Worm (Caenorhabditis elegans): ENCODE data around the gene ndua-7.
A peak's percentile ranks its signal among the peaks of the same experiment; 100 is the strongest.

The ndua-7 gene

DNA sequence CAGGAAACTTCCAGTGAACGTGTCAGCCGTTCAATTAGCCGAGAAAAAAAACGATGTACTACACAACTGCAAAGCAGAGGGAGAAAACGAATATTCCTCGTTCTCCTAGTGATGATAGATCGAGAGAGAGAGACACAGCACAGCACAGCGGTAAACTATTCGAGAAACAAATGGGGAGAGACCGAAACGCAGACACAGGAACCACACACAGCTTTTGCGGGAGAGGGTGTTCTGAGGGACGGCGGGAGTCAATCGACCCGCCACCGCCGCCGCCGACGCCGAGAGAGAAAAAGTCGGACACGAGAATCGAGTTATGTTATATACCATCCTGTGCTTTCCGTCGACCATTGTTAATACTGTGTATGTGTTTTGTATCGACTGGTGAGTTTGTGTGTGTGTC is 37.8 kb downstream of the ndua-7 start (continued):
- TF ChIP-seq ahr-1 (tag; optimal IDR thresholded peaks at IDR 0.05), result no peak
- no peak for TF ChIP-seq T23F11.4 (GFP tag; optimal IDR thresholded peaks at IDR 0.05)
- no peak for TF ChIP-seq odd-2 (tag; optimal IDR thresholded peaks at IDR 0.05)
- TF ChIP-seq ceh-31 (tag; optimal IDR thresholded peaks at IDR 0.05), result peak; percentile 24
- TF ChIP-seq K09A11.1 (tag; optimal IDR thresholded peaks at IDR 0.05; ENCODE audit: insufficient read depth), result no peak
- TF ChIP-seq madf-2 (tag; optimal IDR thresholded peaks at IDR 0.05), result no peak
- TF ChIP-seq ceh-34 (tag; optimal IDR thresholded peaks at IDR 0.05), result peak; percentile 54
- TF ChIP-seq ets-4 (tag; optimal IDR thresholded peaks at IDR 0.05), result no peak
- peak; percentile 50 for TF ChIP-seq tbx-2 (tag; optimal IDR thresholded peaks at IDR 0.05)
- no peak for TF ChIP-seq pha-4 (tag; optimal IDR thresholded peaks at IDR 0.05)

- TF ChIP-seq fkh-6 (tag; optimal IDR thresholded peaks at IDR 0.05) (no peak), ceh-30 (tag; optimal IDR thresholded peaks at IDR 0.05) (no peak), elt-4 (tag; optimal IDR thresholded peaks at IDR 0.05) (no peak), T23F11.4 (GFP tag; optimal IDR thresholded peaks at IDR 0.05) (no peak), eyg-1 (tag; optimal IDR thresholded peaks at IDR 0.05) (no peak), ceh-48 (tag; optimal IDR thresholded peaks at IDR 0.05) (peak; percentile 26), ceh-24 (tag; optimal IDR thresholded peaks at IDR 0.05) (no peak), che-1 (tag; optimal IDR thresholded peaks at IDR 0.05) (no peak)
Observed at ce11 chrII:13454839-13455238, 39.6 kb downstream of the ndua-7 start.

DNA sequence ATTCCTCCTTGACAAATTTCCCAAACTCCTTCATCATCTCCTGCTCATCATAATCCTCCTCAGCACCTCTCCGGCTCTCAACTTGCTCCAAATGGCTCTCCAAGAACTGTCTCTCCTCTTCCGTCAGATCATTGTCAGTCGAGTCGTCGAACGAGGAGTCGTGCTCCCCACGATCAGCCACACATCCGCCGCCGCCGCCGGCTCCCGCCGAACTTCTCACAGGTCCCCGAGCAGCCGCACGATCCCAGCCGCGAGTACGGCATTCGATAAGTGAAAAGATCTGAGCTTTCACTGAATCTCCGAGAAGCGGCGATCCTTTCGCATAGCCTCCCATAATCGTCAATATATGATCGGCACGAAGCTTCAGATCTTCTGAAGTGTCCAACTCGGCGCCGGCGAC is 43.1 kb downstream of the ndua-7 start:
- TF ChIP-seq fax-1 (tag; optimal IDR thresholded peaks at IDR 0.05), result no peak
- peak; percentile 30 for TF ChIP-seq elt-4 (tag; optimal IDR thresholded peaks at IDR 0.05)

ce11 chrII:13447668-13448067 is 46.7 kb downstream of the ndua-7 start:
- TF ChIP-seq hlh-30 (tag; optimal IDR thresholded peaks at IDR 0.05; ENCODE audit: insufficient read depth), result peak; percentile 95
- peak; percentile 74 for TF ChIP-seq unc-55 (GFP tag; optimal IDR thresholded peaks at IDR 0.05)
- no peak for TF ChIP-seq ceh-6 (GFP tag; optimal IDR thresholded peaks at IDR 0.05)
- TF ChIP-seq tbx-7 (tag; optimal IDR thresholded peaks at IDR 0.05), result no peak
- TF ChIP-seq ref-2 (tag; optimal IDR thresholded peaks at IDR 0.05), result no peak
- peak; percentile 31 for TF ChIP-seq K09A11.1 (tag; optimal IDR thresholded peaks at IDR 0.05; ENCODE audit: insufficient read depth)
- peak; percentile 29 for TF ChIP-seq ceh-18 (tag; optimal IDR thresholded peaks at IDR 0.05)
- no peak for TF ChIP-seq pqm-1 (tag; optimal IDR thresholded peaks at IDR 0.05)
- TF ChIP-seq nfya-1 (tag; optimal IDR thresholded peaks at IDR 0.05), result peak; percentile 74
- TF ChIP-seq unc-42 (tag; optimal IDR thresholded peaks at IDR 0.05), result peak; percentile 55
- TF ChIP-seq pag-3 (tag; optimal IDR thresholded peaks at IDR 0.05; ENCODE audit: borderline replicate concordance), result no peak
- TF ChIP-seq elt-2 (tag; optimal IDR thresholded peaks at IDR 0.05), result peak; percentile 45
- TF ChIP-seq K02D7.2 (tag; optimal IDR thresholded peaks at IDR 0.05), result no peak
- no peak for TF ChIP-seq nhr-11 (tag; optimal IDR thresholded peaks at IDR 0.05)
- TF ChIP-seq ceh-31 (tag; optimal IDR thresholded peaks at IDR 0.05), result peak; percentile 20
- peak; percentile 43 for TF ChIP-seq tbx-2 (tag; optimal IDR thresholded peaks at IDR 0.05)

- TF ChIP-seq unc-86 (tag; optimal IDR thresholded peaks at IDR 0.05) (no peak), pha-4 (tag; optimal IDR thresholded peaks at IDR 0.05) (no peak), ahr-1 (tag; optimal IDR thresholded peaks at IDR 0.05) (no peak), K02D7.2 (tag; optimal IDR thresholded peaks at IDR 0.05) (no peak), nhr-232 (tag; optimal IDR thresholded peaks at IDR 0.05) (no peak), nhr-11 (tag; optimal IDR thresholded peaks at IDR 0.05) (no peak), sox-2 (GFP tag; IDR thresholded peaks at IDR 0.05) (no peak), syd-9 (tag; optimal IDR thresholded peaks at IDR 0.05) (no peak)
Observed at ce11 chrII:13447166-13447643, 47.2 kb downstream of the ndua-7 start, which contains the start of gene tbc-14. Gene tbc-14 (minus strand): TSS chrII:13447593.
